Worm (Caenorhabditis elegans) whole organism, midembryonic: Measurements from ENCODE around the gene cat-2.

Source experiments
- ztf-23 ChIP-seq: fragments of 200-800 bp; sonication (Bioruptor generic); IDR thresholded peaks from 2 replicates; pipeline ENCODE4 v1.3.6; 2022; ENCODE audit warnings: missing genetic modification reagents, missing genetic modification characterization, missing compliant biosample characterization
- ztf-29 ChIP-seq: fragments of 200-800 bp; sonication (Bioruptor generic); IDR thresholded peaks from 2 replicates; pipeline ENCODE4 v1.3.6; 2022; ENCODE audit warnings: missing genetic modification reagents, missing genetic modification characterization, missing compliant biosample characterization

DNA sequence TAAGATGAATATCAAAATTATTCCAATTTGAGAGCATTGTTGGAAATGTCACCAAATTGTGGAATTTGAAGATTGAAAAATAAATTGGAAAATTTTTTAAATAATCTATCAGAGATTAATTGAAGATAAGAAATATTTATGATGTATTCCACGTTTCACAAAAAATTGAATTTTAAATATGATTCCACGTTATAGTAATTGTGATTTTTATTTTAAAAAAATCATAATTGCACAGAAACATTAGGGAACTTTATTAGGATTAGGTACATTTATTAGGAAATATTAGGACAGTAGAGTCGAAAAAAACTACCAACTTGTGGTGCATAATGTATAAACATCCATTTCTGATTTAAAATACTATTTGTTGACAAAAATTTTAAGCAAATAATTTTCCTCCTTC, 37.0 kb downstream of the cat-2 start, which contains the start of gene B0432.11:
- TF ChIP-seq ztf-23 (no peak), ztf-29 (GFP tag; lab: Robert Waterston, UW) (no peak)
